Worm (Caenorhabditis elegans): ENCODE results near the gene C01G12.13.

ce11 chrII:14578013-14578412 lies 1.5 kb downstream of the C01G12.13 start, which contains the start of gene nspb-7:
- TF ChIP-seq ama-1 (optimal IDR thresholded peaks at IDR 0.05) (no peak), hnd-1 (tag; optimal IDR thresholded peaks at IDR 0.05) (no peak), F13C5.2 (tag; optimal IDR thresholded peaks at IDR 0.05) (no peak), ets-7 (tag; optimal IDR thresholded peaks at IDR 0.05) (no peak), pes-1 (GFP tag; IDR thresholded peaks at IDR 0.05) (no peak)
